Worm (Caenorhabditis elegans) whole organism, young adult: Measurements from ENCODE around the gene Y73B6BL.47.

Experiments
- B0261.1 ChIP-seq: sonication (generic microtip); optimal IDR thresholded peaks from 2 replicates; lab custom pipeline; 2016; ENCODE audit warnings: mild to moderate bottlenecking, missing genetic modification characterization, moderate library complexity, missing compliant biosample characterization
- ama-1 ChIP-seq, 3 experiments: fragments of 150-350 bp in 1 of 3; sonication (generic microtip) in 2 of 3; optimal IDR thresholded peaks; 2 replicates each; lab custom pipeline; 2014 to 2018; ENCODE audit warnings: missing biosample characterization in 2 of 3, missing genetic modification characterization in 2 of 3, missing genetic modification reagents in 2 of 3
- ceh-100 ChIP-seq: fragments of 200-800 bp; sonication (Bioruptor generic); IDR thresholded peaks from 2 replicates; pipeline ENCODE4 v1.3.6; 2022; ENCODE audit warnings: missing genetic modification reagents, missing genetic modification characterization, missing compliant biosample characterization
- mxl-1 ChIP-seq: sonication (generic microtip); optimal IDR thresholded peaks from 2 replicates; lab custom pipeline; 2016; ENCODE audit warnings: missing genetic modification characterization, missing compliant biosample characterization
- nfya-1 ChIP-seq: sonication (generic microtip); optimal IDR thresholded peaks from 2 replicates; lab custom pipeline; 2017; ENCODE audit warnings: antibody characterized with exemption, missing compliant biosample characterization, missing genetic modification characterization, borderline replicate concordance; ENCODE audit not compliant: insufficient read depth
- repo-1 ChIP-seq: sonication (generic microtip); optimal IDR thresholded peaks from 2 replicates; lab custom pipeline; 2017; ENCODE audit warnings: mild to moderate bottlenecking, missing genetic modification characterization, missing compliant biosample characterization
- unc-130 ChIP-seq: sonication (generic microtip); optimal IDR thresholded peaks from 2 replicates; lab custom pipeline; 2016; ENCODE audit warnings: missing genetic modification reagents, missing genetic modification characterization, missing compliant biosample characterization

- TF ChIP-seq ama-1 (optimal IDR thresholded peaks at IDR 0.05; lab: Kevin White, UChicago) (no peak), ama-1 (GFP tag; optimal IDR thresholded peaks at IDR 0.05; lab: Kevin White, UChicago) (no peak), nfya-1 (tag; lab: Kevin White, UChicago) (no peak), repo-1 (tag; lab: Kevin White, UChicago) (no peak), mxl-1 (tag; lab: Kevin White, UChicago) (no peak), B0261.1 (tag; lab: Kevin White, UChicago) (no peak), ceh-100 (GFP tag; lab: Robert Waterston, UW) (no peak), unc-130 (GFP tag; lab: Kevin White, UChicago) (no peak)
Measured at ce11 chrIV:6402386-6402905, 40.7 kb downstream of the Y73B6BL.47 start, which contains the start of gene sfrp-1.
